Fruit fly (Drosophila melanogaster): ENCODE results near the gene CG10898.
A peak's percentile ranks its signal among the peaks of the same experiment; 100 is the strongest.

CG10898 gene

dm6 chr3R:11582253-11582589, 24.6 kb downstream of the CG10898 start (continued):
- peak; percentile 61 for TF ChIP-seq CG17802 (tag; optimal IDR thresholded peaks at IDR 0.05)
- peak; percentile 52 for TF ChIP-seq salm (tag; optimal IDR thresholded peaks at IDR 0.05)
- peak; percentile 23 for TF ChIP-seq crc (GFP tag; optimal IDR thresholded peaks at IDR 0.05)
- TF ChIP-seq sr (GFP tag; IDR thresholded peaks at IDR 0.05) = peak; percentile 8; the same call in 1 of the 3 replicates
- TF ChIP-seq Ptx1 (GFP tag; IDR thresholded peaks at IDR 0.05) = peak; percentile 87
- TF ChIP-seq CG33213 (GFP tag; optimal IDR thresholded peaks at IDR 0.05) = peak; percentile 57
- peak; percentile 63 for TF ChIP-seq Asciz (GFP tag; optimal IDR thresholded peaks at IDR 0.05)
- peak; percentile 56 for TF ChIP-seq ems (GFP tag; optimal IDR thresholded peaks at IDR 0.05)
- no peak for TF ChIP-seq CG6654 (GFP tag; optimal IDR thresholded peaks at IDR 0.05)
- TF ChIP-seq oc (tag; optimal IDR thresholded peaks at IDR 0.05) = peak; percentile 75
- peak; percentile 72 for TF ChIP-seq CG12391 (tag; optimal IDR thresholded peaks at IDR 0.05)
- no peak for TF ChIP-seq eve (GFP tag; optimal IDR thresholded peaks at IDR 0.05)
- TF ChIP-seq Taf1 (GFP tag; IDR thresholded peaks at IDR 0.05) = no peak
- TF ChIP-seq CG18476 (GFP tag; optimal IDR thresholded peaks at IDR 0.05) = no peak
- TF ChIP-seq HLH4C (GFP tag; IDR thresholded peaks at IDR 0.05; ENCODE audit: partially characterized antibody) = no peak
- TF ChIP-seq CG9609 (GFP tag; optimal IDR thresholded peaks at IDR 0.05) = peak; percentile 69
- peak; percentile 72 for TF ChIP-seq Hsf (GFP tag; optimal IDR thresholded peaks at IDR 0.05)
- no peak for TF ChIP-seq CG34224 (GFP tag; IDR thresholded peaks at IDR 0.05; ENCODE audit: partially characterized antibody)
- TF ChIP-seq Dfd (GFP tag; optimal IDR thresholded peaks at IDR 0.05) = no peak
- peak; percentile 32 for TF ChIP-seq Chrac-16 (GFP tag; optimal IDR thresholded peaks at IDR 0.05)
- TF ChIP-seq CG10565 (GFP tag; optimal IDR thresholded peaks at IDR 0.05) = no peak
- no peak for TF ChIP-seq gcm2 (GFP tag; optimal IDR thresholded peaks at IDR 0.05)
- peak; percentile 72 for TF ChIP-seq lilli (GFP tag; optimal IDR thresholded peaks at IDR 0.05)
- TF ChIP-seq onecut (GFP tag; IDR thresholded peaks at IDR 0.05) = peak; percentile 56
- TF ChIP-seq Pdp1 (GFP tag; optimal IDR thresholded peaks at IDR 0.05) = peak; percentile 44 to 58
- peak; percentile 35 to 87 for TF ChIP-seq Hr51 (GFP tag; optimal IDR thresholded peaks at IDR 0.05)
- TF ChIP-seq lola (GFP tag; optimal IDR thresholded peaks at IDR 0.05) = peak in 1 of 3 experiments; percentile 23
- no peak for TF ChIP-seq cg (GFP tag; optimal IDR thresholded peaks at IDR 0.05)
- peak; percentile 64; the same call in 1 of the 2 replicates for TF ChIP-seq CG11247 (GFP tag; IDR thresholded peaks at IDR 0.05)
- peak; percentile 62 for TF ChIP-seq fd96Cb (tag; optimal IDR thresholded peaks at IDR 0.05)
- no peak for TF ChIP-seq CG15073 (GFP tag; optimal IDR thresholded peaks at IDR 0.05)
- TF ChIP-seq CG2116 (GFP tag; optimal IDR thresholded peaks at IDR 0.05) = no peak
- TF ChIP-seq CG12071 (GFP tag; optimal IDR thresholded peaks at IDR 0.05) = no peak
- TF ChIP-seq lov (optimal IDR thresholded peaks at IDR 0.05) = no peak
- peak; percentile 62; the same call in 2 of the 3 replicates for TF ChIP-seq lov (GFP tag; IDR thresholded peaks at IDR 0.05)
- no peak for TF ChIP-seq croc (GFP tag; conservative IDR thresholded peaks at IDR 0.05)
- no peak for TF ChIP-seq Opbp (GFP tag; IDR thresholded peaks at IDR 0.05; ENCODE audit: partially characterized antibody)
- no peak for TF ChIP-seq HLHmδ (GFP tag; optimal IDR thresholded peaks at IDR 0.05)
- TF ChIP-seq CG17829 (tag; optimal IDR thresholded peaks at IDR 0.05) = peak; percentile 67
- no peak for TF ChIP-seq CG5180 (GFP tag; optimal IDR thresholded peaks at IDR 0.05)
- TF ChIP-seq wdn (GFP tag; IDR thresholded peaks at IDR 0.05) = no peak
- peak; percentile 66 for TF ChIP-seq CG43689 (GFP tag; IDR thresholded peaks at IDR 0.05)
- 0 out of 3 replicates have a peak, but pooled peaks have one; percentile 46 for TF ChIP-seq Mrtf (GFP tag; IDR thresholded peaks at IDR 0.05)
- peak; percentile 50 for TF ChIP-seq CG1792 (GFP tag; optimal IDR thresholded peaks at IDR 0.05)
- TF ChIP-seq jumu (GFP tag; optimal IDR thresholded peaks at IDR 0.05) = peak; percentile 47
- TF ChIP-seq CG32532 (GFP tag; IDR thresholded peaks at IDR 0.05) = peak; percentile 62
- TF ChIP-seq Bdp1 (GFP tag; optimal IDR thresholded peaks at IDR 0.05) = peak; percentile 28
- TF ChIP-seq CG11696 (GFP tag; IDR thresholded peaks at IDR 0.05) = peak; percentile 63; the same call in 1 of the 2 replicates
- TF ChIP-seq vvl (GFP tag; IDR thresholded peaks at IDR 0.05) = peak; percentile 86
- no peak; the same call in 2 of the 3 replicates for TF ChIP-seq CG17361 (GFP tag; IDR thresholded peaks at IDR 0.05)
- no peak for TF ChIP-seq mirr (GFP tag; optimal IDR thresholded peaks at IDR 0.05)

Measured in whole organism, embryonic.